Fruit fly (Drosophila melanogaster) whole organism, embryonic: ENCODE data around the gene KP78b.
A peak's percentile ranks its signal among the peaks of the same experiment; 100 is the strongest.

Experiments
- Awh ChIP-seq: fragments of 200-800 bp; sonication (Bioruptor generic); IDR thresholded peaks from 2 replicates; pipeline ENCODE4, ENCODE4 v1.3.6; 2022; ENCODE audit warnings: missing biosample characterization, missing genetic modification characterization
- CG11398 ChIP-seq: fragments of 200-800 bp; sonication (Bioruptor generic); optimal IDR thresholded peaks from 2 replicates; lab custom pipeline; 2016; ENCODE audit warnings: missing biosample characterization, missing genetic modification characterization
- CG12659 ChIP-seq: fragments of 200-800 bp; sonication (Bioruptor generic); optimal IDR thresholded peaks from 3 replicates; lab custom pipeline; 2017; ENCODE audit warnings: mild to moderate bottlenecking, missing biosample characterization, missing genetic modification reagents, missing genetic modification characterization
- CG15479 ChIP-seq: fragments of 200-800 bp; sonication (Bioruptor generic); optimal IDR thresholded peaks from 3 replicates; lab custom pipeline; 2019; ENCODE audit warnings: missing biosample characterization, mild to moderate bottlenecking, missing genetic modification characterization, moderate library complexity
- CG18599 ChIP-seq: fragments of 200-800 bp; sonication (Bioruptor generic); optimal IDR thresholded peaks from 3 replicates; lab custom pipeline; 2017; ENCODE audit warnings: missing biosample characterization, missing genetic modification characterization, mild to moderate bottlenecking, moderate library complexity, missing genetic modification reagents
- CG2199 ChIP-seq: fragments of 200-800 bp; sonication (Bioruptor generic); IDR thresholded peaks from 3 replicates; pipeline ENCODE4 v1.3.6; 2022; ENCODE audit warnings: missing biosample characterization, missing genetic modification characterization
- CG3163 ChIP-seq: fragments of 200-800 bp; sonication (Bioruptor generic); optimal IDR thresholded peaks from 3 replicates; lab custom pipeline; 2016; ENCODE audit warnings: missing biosample characterization, missing genetic modification characterization
- CG32767 ChIP-seq: fragments of 200-800 bp; sonication (Bioruptor generic); IDR thresholded peaks from 2 replicates; pipeline ENCODE4 v1.3.6; 2022; ENCODE audit warnings: missing biosample characterization, missing genetic modification characterization
- CG33557 ChIP-seq: fragments of 200-800 bp; sonication (Bioruptor generic); optimal IDR thresholded peaks from 2 replicates; lab custom pipeline; 2019; ENCODE audit warnings: missing biosample characterization, mild to moderate bottlenecking, missing genetic modification characterization, moderate library complexity
- CG6791 ChIP-seq: fragments of 200-800 bp; sonication (Bioruptor generic); IDR thresholded peaks from 3 replicates; pipeline ENCODE4 v1.3.6; 2022; ENCODE audit warnings: missing biosample characterization, missing genetic modification characterization; ENCODE audit not compliant: partially characterized antibody
- CG6854 ChIP-seq: fragments of 200-800 bp; sonication (Bioruptor generic); optimal IDR thresholded peaks from 3 replicates; lab custom pipeline; 2017; ENCODE audit warnings: missing biosample characterization, mild to moderate bottlenecking, missing genetic modification characterization
- CG7271 ChIP-seq: fragments of 200-800 bp; sonication (Bioruptor generic); optimal IDR thresholded peaks from 2 replicates; lab custom pipeline; 2018; ENCODE audit warnings: missing biosample characterization, mild to moderate bottlenecking, missing genetic modification characterization, moderate library complexity
- CG8478 ChIP-seq: fragments of >200 bp; optimal IDR thresholded peaks from 2 replicates; lab custom pipeline; 2018
- Dll ChIP-seq: fragments of 200-800 bp; sonication (Bioruptor generic); IDR thresholded peaks from 4 replicates; pipeline ENCODE4 v1.3.6; 2022; ENCODE audit warnings: missing biosample characterization, missing genetic modification characterization; ENCODE audit not compliant: partially characterized antibody
- Drgx ChIP-seq: fragments of 200-800 bp; sonication (Bioruptor generic); IDR thresholded peaks from 2 replicates; pipeline ENCODE4 v1.3.6; 2022; ENCODE audit warnings: missing biosample characterization, missing genetic modification characterization
- Elba2 ChIP-seq: fragments of 200-800 bp; sonication (Bioruptor generic); optimal IDR thresholded peaks from 3 replicates; lab custom pipeline; 2016; ENCODE audit warnings: missing biosample characterization, missing genetic modification characterization
- GATAe ChIP-seq: fragments of 200-800 bp; sonication (Bioruptor generic); conservative IDR thresholded peaks from 2 replicates; pipeline ENCODE4 v1.3.6; 2022; ENCODE audit warnings: missing biosample characterization, missing genetic modification characterization
- Hr39 ChIP-seq: fragments of >200 bp; optimal IDR thresholded peaks from 2 replicates; lab custom pipeline; 2017
- Med ChIP-seq: fragments of 200-800 bp; sonication (Bioruptor generic); peaks from one replicate; lab custom pipeline; 2016; ENCODE audit warnings: missing biosample characterization, missing genetic modification characterization, mild to moderate bottlenecking, inconsistent platforms, moderate library complexity
- Nf-YA ChIP-seq: fragments of 200-800 bp; sonication (Bioruptor generic); IDR thresholded peaks from 2 replicates; pipeline ENCODE4 v1.3.6; 2022; ENCODE audit warnings: missing biosample characterization, missing genetic modification characterization
- Nf-YB ChIP-seq: fragments of 200-800 bp; sonication (Bioruptor generic); optimal IDR thresholded peaks from 3 replicates; lab custom pipeline; 2019; ENCODE audit warnings: missing biosample characterization, mild to moderate bottlenecking, missing genetic modification characterization, moderate library complexity
- Nf-YC ChIP-seq: fragments of 200-800 bp; optimal IDR thresholded peaks from 3 replicates; lab custom pipeline; 2019; ENCODE audit warnings: missing biosample characterization, mild to moderate bottlenecking, missing genetic modification characterization, moderate library complexity
- Opbp ChIP-seq: fragments of 200-800 bp; sonication (Bioruptor generic); IDR thresholded peaks from 3 replicates; pipeline ENCODE4 v1.3.6; 2022; ENCODE audit warnings: missing biosample characterization, missing genetic modification characterization; ENCODE audit not compliant: partially characterized antibody
- Scr ChIP-seq: fragments of 200-800 bp; sonication (Bioruptor generic); IDR thresholded peaks from 2 replicates; pipeline ENCODE4 v1.3.6; 2022; ENCODE audit warnings: missing biosample characterization, missing genetic modification characterization; ENCODE audit not compliant: partially characterized antibody
- Xbp1 ChIP-seq: fragments of 200-800 bp; sonication (Bioruptor generic); optimal IDR thresholded peaks from 3 replicates; lab custom pipeline; 2016; ENCODE audit warnings: missing biosample characterization, mild to moderate bottlenecking, missing genetic modification characterization
- ac ChIP-seq: fragments of 200-800 bp; sonication (Bioruptor generic); optimal IDR thresholded peaks from 3 replicates; lab custom pipeline; 2017; ENCODE audit warnings: missing biosample characterization, mild to moderate bottlenecking, missing genetic modification characterization
- bcd ChIP-seq: fragments of 200-800 bp; sonication (Bioruptor generic); optimal IDR thresholded peaks from 2 replicates; lab custom pipeline; 2017; ENCODE audit warnings: missing biosample characterization, mild to moderate bottlenecking, missing genetic modification characterization
- crol ChIP-seq: fragments of 200-800 bp; sonication (Bioruptor generic); IDR thresholded peaks from 2 replicates; pipeline ENCODE4 v1.3.6; 2022; ENCODE audit warnings: missing biosample characterization, missing genetic modification characterization
- danr ChIP-seq: fragments of 200-800 bp; sonication (Bioruptor generic); IDR thresholded peaks from 2 replicates; pipeline ENCODE4 v1.3.6; 2022; ENCODE audit warnings: missing biosample characterization, missing genetic modification characterization
- dpn ChIP-seq, 2 experiments: fragments of 200-800 bp; sonication (Bioruptor generic); optimal IDR thresholded peaks; 3 replicates each; lab custom pipeline; 2016; ENCODE audit warnings: missing biosample characterization in 2 of 2, missing genetic modification characterization in 2 of 2
- ems ChIP-seq: fragments of 200-800 bp; sonication (Bioruptor generic); optimal IDR thresholded peaks from 3 replicates; lab custom pipeline; 2016; ENCODE audit warnings: missing biosample characterization, missing genetic modification characterization
- fd102C ChIP-seq: fragments of 200-800 bp; sonication (Bioruptor generic); optimal IDR thresholded peaks from 2 replicates; lab custom pipeline; 2018; ENCODE audit warnings: missing biosample characterization, mild to moderate bottlenecking, missing genetic modification characterization, moderate library complexity
- gce ChIP-seq: fragments of 200-800 bp; sonication (Bioruptor generic); IDR thresholded peaks from 3 replicates; pipeline ENCODE4 v1.3.6; 2022; ENCODE audit warnings: missing biosample characterization, missing genetic modification characterization
- grn ChIP-seq: fragments of 200-800 bp; sonication (Bioruptor generic); optimal IDR thresholded peaks from 3 replicates; lab custom pipeline; 2017; ENCODE audit warnings: missing biosample characterization, missing genetic modification characterization
- insv ChIP-seq, 2 experiments: fragments of 200-800 bp; sonication (Bioruptor generic); optimal IDR thresholded peaks; 3 replicates each; lab custom pipeline; 2016 to 2018; ENCODE audit warnings: missing biosample characterization in 2 of 2, missing genetic modification characterization in 2 of 2
- jing ChIP-seq: fragments of 200-800 bp; sonication (Bioruptor generic); optimal IDR thresholded peaks from 2 replicates; lab custom pipeline; 2018; ENCODE audit warnings: missing biosample characterization, mild to moderate bottlenecking, missing genetic modification characterization
- lbe ChIP-seq: fragments of 200-800 bp; sonication (Bioruptor generic); optimal IDR thresholded peaks from 2 replicates; lab custom pipeline; 2016; ENCODE audit warnings: missing biosample characterization, mild to moderate bottlenecking, missing genetic modification characterization
- maf-S ChIP-seq: fragments of 200-800 bp; sonication (Bioruptor generic); optimal IDR thresholded peaks from 2 replicates; lab custom pipeline; 2016; ENCODE audit warnings: missing biosample characterization, missing genetic modification characterization
- oc ChIP-seq: fragments of 200-800 bp; sonication (Bioruptor generic); optimal IDR thresholded peaks from 2 replicates; lab custom pipeline; 2018; ENCODE audit warnings: missing biosample characterization, mild to moderate bottlenecking, missing genetic modification characterization, moderate library complexity
- pfk ChIP-seq: fragments of 200-800 bp; sonication (Bioruptor generic); optimal IDR thresholded peaks from 2 replicates; lab custom pipeline; 2018; ENCODE audit warnings: missing biosample characterization, mild to moderate bottlenecking, missing genetic modification characterization, moderate library complexity
- pros ChIP-seq: fragments of 200-800 bp; sonication (Bioruptor generic); optimal IDR thresholded peaks from 3 replicates; lab custom pipeline; 2019; ENCODE audit warnings: missing biosample characterization, mild to moderate bottlenecking, missing genetic modification characterization, moderate library complexity
- sens ChIP-seq: fragments of 200-800 bp; sonication (Bioruptor generic); peaks from one replicate; lab custom pipeline; 2016; ENCODE audit warnings: missing biosample characterization, missing genetic modification characterization
- seq ChIP-seq: fragments of 200-800 bp; sonication (Bioruptor generic); IDR thresholded peaks from 2 replicates; pipeline ENCODE4 v1.3.6; 2022; ENCODE audit warnings: missing biosample characterization, missing genetic modification characterization
- trem ChIP-seq: fragments of 200-800 bp; optimal IDR thresholded peaks from 3 replicates; lab custom pipeline; 2019; ENCODE audit warnings: missing biosample characterization, mild to moderate bottlenecking, missing genetic modification characterization, moderate library complexity
- yki ChIP-seq: fragments of >200 bp; optimal IDR thresholded peaks from 3 replicates; lab custom pipeline; 2018
- z ChIP-seq: fragments of 200-800 bp; sonication (Bioruptor generic); IDR thresholded peaks from 3 replicates; pipeline ENCODE4 v1.3.6; 2022; ENCODE audit warnings: missing biosample characterization, missing genetic modification characterization
- zen ChIP-seq: fragments of 200-800 bp; sonication (Bioruptor generic); optimal IDR thresholded peaks from 3 replicates; lab custom pipeline; 2018; ENCODE audit warnings: missing biosample characterization, mild to moderate bottlenecking, missing genetic modification characterization, moderate library complexity
- zfh1 ChIP-seq: fragments of 200-800 bp; sonication (Bioruptor generic); IDR thresholded peaks from 3 replicates; pipeline ENCODE4 v1.3.6; 2022; ENCODE audit warnings: missing biosample characterization, missing genetic modification characterization

KP78b gene

DNA sequence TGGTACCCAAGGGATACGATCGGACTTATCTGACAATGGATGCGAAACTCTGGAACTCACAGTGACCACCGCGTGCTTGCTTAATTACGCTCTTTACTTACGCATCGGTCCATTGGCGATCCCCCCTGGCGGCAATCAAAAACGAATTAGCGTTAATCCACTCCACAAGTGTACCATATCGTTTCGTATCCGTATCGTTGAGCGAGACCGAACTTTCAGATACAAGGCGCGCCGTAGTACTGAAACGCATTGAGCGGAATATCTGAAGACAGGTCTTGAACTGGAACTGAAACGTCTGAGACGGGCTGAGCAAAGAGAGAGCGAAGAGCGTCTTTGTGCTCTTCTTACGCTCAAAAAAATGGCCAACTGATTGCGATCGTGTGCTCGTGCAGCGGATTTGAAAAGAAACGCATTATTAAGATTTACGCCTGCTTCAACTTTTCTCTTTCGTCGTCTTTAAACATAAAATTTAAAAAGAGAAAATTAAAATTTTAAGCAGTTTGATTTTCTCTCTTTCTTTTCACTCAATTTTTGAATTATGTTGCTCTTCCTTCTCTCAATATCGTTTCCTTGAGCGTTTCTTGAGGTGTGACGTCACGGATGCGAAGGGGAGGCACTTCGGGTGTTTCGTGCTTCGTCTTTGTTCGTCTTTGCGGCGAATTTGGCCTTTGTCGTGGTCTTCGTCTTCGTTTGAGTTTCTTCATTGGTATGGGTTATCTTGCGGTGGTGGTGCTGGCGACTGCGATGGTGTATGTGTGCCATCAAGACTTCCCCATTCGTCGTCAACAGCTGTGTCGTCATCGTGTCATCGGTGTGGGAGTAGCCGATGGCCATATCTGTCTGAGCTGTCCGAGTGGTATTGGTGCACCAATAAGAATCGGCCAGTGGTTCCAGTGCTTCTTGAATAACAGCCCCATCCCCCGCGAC is at the start of gene KP78b, which contains the start of gene KP78a:
KP78b (minus strand) TSS at position 220 of the 927 bp plus-strand sequence.
KP78a (minus strand) TSS at position 220 of the 927 bp plus-strand sequence.
- TF ChIP-seq zfh1 (GFP tag; lab: Robert Waterston, UW) (0 out of 3 replicates have a peak, but pooled peaks have one; percentile 22), CG18599 (GFP tag; lab: Kevin White, UChicago) (no peak), grn (peak; percentile 45), CG8478 (lab: Kevin White, UChicago) (peak; percentile 74), gce (GFP tag; lab: Robert Waterston, UW) (no peak; the same call in 2 of the 3 replicates), CG3163 (peak; percentile 92), dpn (GFP tag; optimal IDR thresholded peaks at IDR 0.05; lab: Kevin White, UChicago) (no peak), CG33557 (peak; percentile 21), crol (GFP tag; lab: Robert Waterston, UW) (peak; percentile 19; the same call in 1 of the 2 replicates), yki (lab: Kevin White, UChicago) (peak; percentile 81), ems (GFP tag; lab: Kevin White, UChicago) (no peak), CG11398 (GFP tag; lab: Kevin White, UChicago) (peak; percentile 36), ac (GFP tag; lab: Kevin White, UChicago) (peak; percentile 28), insv (GFP tag; optimal IDR thresholded peaks at IDR 0.05; lab: Kevin White, UChicago) (peak in 1 of 2 experiments; percentile 24), Opbp (GFP tag; lab: Robert Waterston, UW) (0 out of 3 replicates have a peak, but pooled peaks have one; percentile 29), zen (tag; lab: Kevin White, UChicago) (peak; percentile 96), maf-S (no peak), sens (GFP tag; lab: Kevin White, UChicago) (peak; percentile 61), CG12659 (GFP tag; lab: Kevin White, UChicago) (no peak), lbe (GFP tag; lab: Kevin White, UChicago) (peak; percentile 39), danr (GFP tag; lab: Robert Waterston, UW) (no peak), Dll (peak; percentile 44; the same call in 1 of the 4 replicates), CG7271 (tag; lab: Kevin White, UChicago) (no peak), jing (GFP tag; lab: Kevin White, UChicago) (peak; percentile 66), Awh (GFP tag; lab: Robert Waterston, UW) (0 out of 2 replicates have a peak, but pooled peaks have one; percentile 46), Elba2 (GFP tag; lab: Kevin White, UChicago) (peak; percentile 31), Nf-YB (GFP tag; lab: Kevin White, UChicago) (peak; percentile 100), z (GFP tag; lab: Robert Waterston, UW) (peak; percentile 96), Nf-YA (GFP tag; lab: Robert Waterston, UW) (peak; percentile 92), oc (tag; lab: Kevin White, UChicago) (peak; percentile 74), seq (GFP tag; lab: Robert Waterston, UW) (0 out of 2 replicates have a peak, but pooled peaks have one; percentile 32), GATAe (GFP tag; lab: Robert Waterston, UW) (peak; percentile 83), Drgx (no peak), Xbp1 (GFP tag; lab: Kevin White, UChicago) (peak; percentile 11), CG6854 (GFP tag; lab: Kevin White, UChicago) (no peak), trem (no peak), CG6791 (GFP tag; lab: Robert Waterston, UW) (peak; percentile 33; the same call in 1 of the 3 replicates), Scr (peak; percentile 31; the same call in 1 of the 2 replicates), fd102C (GFP tag; lab: Kevin White, UChicago) (peak; percentile 24), CG2199 (peak; percentile 45; the same call in 1 of the 3 replicates), CG15479 (peak; percentile 60), pros (GFP tag; lab: Kevin White, UChicago) (peak; percentile 100), bcd (GFP tag; lab: Kevin White, UChicago) (peak; percentile 22), pfk (peak; percentile 77), CG32767 (GFP tag; lab: Robert Waterston, UW) (peak; percentile 39; the same call in 1 of the 2 replicates), Hr39 (no peak), Med (GFP tag; lab: Kevin White, UChicago) (peak; percentile 55), Nf-YC (peak; percentile 99)
